Worm (Caenorhabditis elegans) whole organism, L1 larva: ENCODE results near the gene F07F6.7.

Experiments
- aly-2 ChIP-seq: fragments of 150-350 bp; optimal IDR thresholded peaks from 2 replicates; lab custom pipeline; 2014; ENCODE audit warnings: missing biosample characterization, missing genetic modification characterization
- efl-1 ChIP-seq, 4 experiments: fragments of 150-350 bp; optimal IDR thresholded peaks in 3 of 4; peaks in 1 of 4; 1 replicate in 1 of 4; 2 replicates in 3 of 4; lab custom pipeline; 2014; ENCODE audit warnings: missing biosample characterization in 2 of 4, missing genetic modification characterization in 2 of 4, missing genetic modification reagents in 2 of 4
- elt-3 ChIP-seq, 6 experiments: fragments of 150-350 bp in 1 of 6; sonication (generic microtip); optimal IDR thresholded peaks; 2 replicates each; lab custom pipeline; 2017 to 2018; ENCODE audit warnings: missing biosample characterization in 6 of 6, missing genetic modification characterization in 6 of 6, inconsistent platforms in 1 of 6
- hlh-17 ChIP-seq: fragments of 200-800 bp; sonication (Bioruptor generic); optimal IDR thresholded peaks from 2 replicates; lab custom pipeline; 2018; ENCODE audit warnings: missing genetic modification characterization, mild to moderate bottlenecking, missing compliant biosample characterization, moderate library complexity, borderline replicate concordance
- lin-15B ChIP-seq: fragments of 150-350 bp; sonication (generic microtip); optimal IDR thresholded peaks from 3 replicates; lab custom pipeline; 2014; ENCODE audit warnings: missing biosample characterization, missing genetic modification characterization
- lin-35 ChIP-seq, 2 experiments: fragments of 150-350 bp; optimal IDR thresholded peaks; 2 replicates each; lab custom pipeline; 2014; ENCODE audit warnings: missing biosample characterization in 2 of 2, missing genetic modification characterization in 2 of 2, missing genetic modification reagents in 2 of 2
- nhr-77 ChIP-seq: fragments of 150-350 bp; optimal IDR thresholded peaks from 2 replicates; lab custom pipeline; 2014; ENCODE audit warnings: missing biosample characterization, missing genetic modification characterization
- nhr-90 ChIP-seq: sonication (generic microtip); optimal IDR thresholded peaks from 2 replicates; lab custom pipeline; 2016; ENCODE audit warnings: mild to moderate bottlenecking, missing genetic modification characterization, missing compliant biosample characterization; ENCODE audit not compliant: poor library complexity

ce11 chrII:5408924-5409323, 14.7 kb downstream of the F07F6.7 start, which contains the start of the genes EEED8.12 and EEED8.4:
- no peak for TF ChIP-seq efl-1 (optimal IDR thresholded peaks at IDR 0.05; lab: Kevin White, UChicago)
- no peak for TF ChIP-seq efl-1 (GFP tag; optimal IDR thresholded peaks at IDR 0.05 in 1 of 2; lab: Kevin White, UChicago)
- TF ChIP-seq elt-3 (tag; optimal IDR thresholded peaks at IDR 0.05; lab: Kevin White, UChicago), result no peak
- TF ChIP-seq hlh-17 (GFP tag; lab: Kevin White, UChicago), result no peak
- no peak for TF ChIP-seq lin-35 (GFP tag; optimal IDR thresholded peaks at IDR 0.05; lab: Kevin White, UChicago)
- TF ChIP-seq nhr-90 (tag; lab: Kevin White, UChicago), result no peak
- no peak for TF ChIP-seq lin-15B (tag; lab: Kevin White, UChicago)
- no peak for TF ChIP-seq nhr-77 (tag; lab: Kevin White, UChicago)
- no peak for TF ChIP-seq aly-2 (tag; lab: Kevin White, UChicago)
